Fruit fly (Drosophila melanogaster): Measurements from ENCODE around the gene CG33060.
A peak's percentile ranks its signal among the peaks of the same experiment; 100 is the strongest.

Gene CG33060

DNA sequence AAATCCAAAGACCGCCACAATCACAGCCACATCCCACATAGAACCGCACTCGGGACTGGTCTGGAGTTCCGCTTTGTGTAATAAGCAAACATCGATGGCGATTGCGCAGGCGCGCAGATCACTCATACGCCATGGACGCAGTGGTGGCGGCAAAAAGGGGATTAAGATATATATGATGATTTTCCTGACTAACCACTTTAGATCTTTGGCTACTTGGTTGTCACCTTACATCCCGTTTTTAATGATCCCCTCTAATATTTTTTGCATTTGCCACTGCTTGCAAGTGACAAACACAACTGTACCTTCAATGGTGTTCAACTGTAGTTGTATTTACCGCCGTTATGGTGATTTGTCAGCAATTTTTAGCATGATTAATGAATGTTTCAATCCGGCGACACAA, 20.9 kb upstream of the CG33060 start (continued):
- TF ChIP-seq pdm3 (GFP tag; optimal IDR thresholded peaks at IDR 0.05) (peak; percentile 36), Sox15 (GFP tag; optimal IDR thresholded peaks at IDR 0.05) (no peak), eg (GFP tag; IDR thresholded peaks at IDR 0.05) (peak; percentile 86), CG1621 (tag; optimal IDR thresholded peaks at IDR 0.05) (no peak), CG11294 (GFP tag; IDR thresholded peaks at IDR 0.05) (peak; percentile 52), vri (GFP tag; optimal IDR thresholded peaks at IDR 0.05) (no peak), CG15336 (GFP tag; IDR thresholded peaks at IDR 0.05) (peak; percentile 82), Ets96B (tag; optimal IDR thresholded peaks at IDR 0.05) (no peak), cyc (GFP tag; optimal IDR thresholded peaks at IDR 0.05) (no peak), Hr39 (GFP tag; optimal IDR thresholded peaks at IDR 0.05) (peak; percentile 10), CG8632 (GFP tag; optimal IDR thresholded peaks at IDR 0.05) (no peak), CG6854 (GFP tag; optimal IDR thresholded peaks at IDR 0.05) (no peak), fkh (GFP tag; optimal IDR thresholded peaks at IDR 0.05) (no peak), Ets21C (GFP tag; optimal IDR thresholded peaks at IDR 0.05) (no peak), Sox14 (GFP tag; optimal IDR thresholded peaks at IDR 0.05) (peak; percentile 38), Sox102F (GFP tag; optimal IDR thresholded peaks at IDR 0.05) (no peak), CG34406 (GFP tag; optimal IDR thresholded peaks at IDR 0.05) (no peak), CG6163 (GFP tag; IDR thresholded peaks at IDR 0.05) (peak; percentile 72; the same call in 2 of the 3 replicates), dsx (GFP tag; optimal IDR thresholded peaks at IDR 0.05; ENCODE audit: poor library complexity, severe bottlenecking) (no peak), CG11762 (GFP tag; optimal IDR thresholded peaks at IDR 0.05; ENCODE audit: insufficient read depth) (peak; percentile 8), CG10631 (GFP tag; optimal IDR thresholded peaks at IDR 0.05) (peak; percentile 59)

DNA sequence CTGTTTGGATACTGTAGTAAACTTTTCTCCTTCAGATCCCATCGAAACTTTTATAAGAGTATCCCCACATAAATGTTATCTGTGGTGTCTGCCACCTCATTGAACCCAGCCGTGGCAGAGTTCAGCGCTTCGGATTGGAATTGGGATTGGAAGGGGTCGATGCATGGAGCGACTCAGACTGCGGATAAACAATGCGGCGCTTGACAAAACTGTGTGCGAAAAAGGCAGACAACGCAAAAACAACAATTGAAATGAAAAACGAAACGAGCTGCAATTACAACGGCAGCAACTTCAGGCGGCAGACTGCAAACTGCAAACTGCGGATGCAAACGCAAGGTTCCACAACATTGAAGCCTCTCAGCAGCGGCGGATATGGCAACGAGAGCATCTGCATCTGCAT, 16.9 kb upstream of the CG33060 start, which contains the start of gene CG13062:
CG13062 (plus strand) TSS at position 301 of the 400 bp plus-strand sequence.
- TF ChIP-seq CG11762 (GFP tag; optimal IDR thresholded peaks at IDR 0.05; ENCODE audit: insufficient read depth) (no peak), CG6792 (GFP tag; optimal IDR thresholded peaks at IDR 0.05) (no peak), Met (GFP tag; optimal IDR thresholded peaks at IDR 0.05) (no peak), svp (GFP tag) (peak; percentile 12), achi (GFP tag; optimal IDR thresholded peaks at IDR 0.05) (peak; percentile 8), CG3032 (tag; optimal IDR thresholded peaks at IDR 0.05) (no peak), Sox14 (GFP tag; optimal IDR thresholded peaks at IDR 0.05) (no peak), CG16779 (tag; optimal IDR thresholded peaks at IDR 0.05) (no peak)

dm6 chr3L:16317724-16318123, 13.1 kb upstream of the CG33060 start, which contains the start of gene Nplp3:
Gene Nplp3 (plus strand): TSS chr3L:16318024.
- no peak for TF ChIP-seq Sox102F (GFP tag; optimal IDR thresholded peaks at IDR 0.05)
- TF ChIP-seq CG1621 (tag; optimal IDR thresholded peaks at IDR 0.05): no peak
- TF ChIP-seq CG8319 (GFP tag; optimal IDR thresholded peaks at IDR 0.05): no peak
- no peak for TF ChIP-seq ss (GFP tag; optimal IDR thresholded peaks at IDR 0.05)

DNA sequence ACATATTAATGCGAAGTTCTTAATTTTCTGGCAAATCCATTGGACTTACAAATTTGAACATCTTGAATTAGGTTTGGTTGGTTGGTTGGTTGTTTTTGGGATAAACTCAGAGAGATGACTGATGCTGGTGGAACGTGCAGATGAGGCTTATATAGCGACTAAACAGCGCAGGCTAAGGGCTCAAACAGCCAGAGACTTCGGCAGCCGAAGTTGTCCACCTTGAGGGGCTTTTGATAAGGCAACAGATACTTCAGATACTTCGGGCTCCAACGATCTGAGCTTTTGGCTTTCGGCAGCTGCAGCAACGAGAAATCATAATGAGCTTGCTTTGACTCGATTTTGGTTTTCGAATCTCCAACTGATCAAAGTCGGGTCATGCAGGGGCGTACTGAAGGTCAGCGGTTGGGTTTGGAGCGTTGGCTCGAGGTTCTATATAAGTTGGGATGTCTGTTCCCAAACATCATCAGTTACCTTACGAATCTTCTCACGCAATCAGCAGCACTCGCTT, 11.4 kb upstream of the CG33060 start, which contains the start of the genes CG13041 and CG13060:
CG13041 (minus strand) TSS at position 128 of the 508 bp plus-strand sequence.
CG13060 (plus strand) TSS at position 458 of the 508 bp plus-strand sequence.
- TF ChIP-seq Smox (GFP tag; optimal IDR thresholded peaks at IDR 0.05) (no peak), CG16779 (tag; optimal IDR thresholded peaks at IDR 0.05) (no peak), CG6276 (GFP tag; optimal IDR thresholded peaks at IDR 0.05) (no peak), spab (GFP tag; optimal IDR thresholded peaks at IDR 0.05) (no peak), fkh (GFP tag; optimal IDR thresholded peaks at IDR 0.05) (no peak), dsx (GFP tag; optimal IDR thresholded peaks at IDR 0.05; ENCODE audit: poor library complexity, severe bottlenecking) (no peak), pdm3 (GFP tag; optimal IDR thresholded peaks at IDR 0.05) (no peak), dac (GFP tag; optimal IDR thresholded peaks at IDR 0.05) (no peak), Gug (GFP tag; IDR thresholded peaks at IDR 0.05) (no peak)
